Worm (Caenorhabditis elegans): ENCODE measurements around the gene mlt-3.

ce11 chrIV:12229679-12230078, 2.8 kb upstream of the mlt-3 start, which contains the start of gene sre-18:
- TF ChIP-seq snpc-4 (tag; optimal IDR thresholded peaks at IDR 0.05): no peak
- no peak for TF ChIP-seq elt-3 (tag; optimal IDR thresholded peaks at IDR 0.05)
- TF ChIP-seq unc-120 (tag; optimal IDR thresholded peaks at IDR 0.05; ENCODE audit: poor library complexity, severe bottlenecking): no peak
- no peak for TF ChIP-seq lsy-2 (tag; optimal IDR thresholded peaks at IDR 0.05)
- TF ChIP-seq unc-62 (GFP tag; optimal IDR thresholded peaks at IDR 0.05): no peak
- TF ChIP-seq unc-39 (tag; optimal IDR thresholded peaks at IDR 0.05): no peak
- no peak for TF ChIP-seq sem-2 (GFP tag; optimal IDR thresholded peaks at IDR 0.05)
- no peak for TF ChIP-seq nhr-2 (tag; optimal IDR thresholded peaks at IDR 0.05)
- TF ChIP-seq nhr-237 (tag; optimal IDR thresholded peaks at IDR 0.05): no peak
- no peak for TF ChIP-seq mep-1 (tag; optimal IDR thresholded peaks at IDR 0.05)
- TF ChIP-seq nhr-28 (tag; optimal IDR thresholded peaks at IDR 0.05): no peak
- TF ChIP-seq pha-4 (tag; optimal IDR thresholded peaks at IDR 0.05): no peak

Data from whole organism, mixed stage, embryonic.